Worm (Caenorhabditis elegans) whole organism, L1 larva: ENCODE measurements around the gene F43G6.10.

Source experiments
- Y116A8C.19 ChIP-seq: sonication (generic microtip); optimal IDR thresholded peaks from 2 replicates; lab custom pipeline; 2016; ENCODE audit warnings: missing compliant biosample characterization, missing genetic modification characterization, borderline replicate concordance
- ama-1 ChIP-seq: fragments of 150-350 bp; optimal IDR thresholded peaks from 2 replicates; lab custom pipeline; 2014
- ces-1 ChIP-seq: fragments of 150-350 bp; optimal IDR thresholded peaks from 2 replicates; lab custom pipeline; 2014; ENCODE audit warnings: missing biosample characterization, missing genetic modification reagents, missing genetic modification characterization
- dpl-1 ChIP-seq, 3 experiments: fragments of 150-350 bp in 2 of 3; sonication (generic microtip) in 1 of 3; optimal IDR thresholded peaks; 2 replicates each; lab custom pipeline; 2014 to 2017; ENCODE audit warnings: missing biosample characterization in 3 of 3, missing genetic modification characterization in 3 of 3, missing genetic modification reagents in 3 of 3
- ets-5 ChIP-seq: fragments of 200-800 bp; sonication (Bioruptor generic); IDR thresholded peaks from 2 replicates; pipeline ENCODE4 v1.3.6; 2022; ENCODE audit warnings: missing genetic modification characterization, missing compliant biosample characterization
- fkh-10 ChIP-seq: sonication (generic microtip); optimal IDR thresholded peaks from 2 replicates; lab custom pipeline; 2017; ENCODE audit warnings: missing biosample characterization, missing genetic modification reagents, missing genetic modification characterization
- hlh-17 ChIP-seq: fragments of 200-800 bp; sonication (Bioruptor generic); optimal IDR thresholded peaks from 2 replicates; lab custom pipeline; 2018; ENCODE audit warnings: missing genetic modification characterization, mild to moderate bottlenecking, missing compliant biosample characterization, moderate library complexity, borderline replicate concordance
- hpl-2 ChIP-seq: fragments of 150-350 bp; optimal IDR thresholded peaks from 2 replicates; lab custom pipeline; 2014; ENCODE audit warnings: missing biosample characterization, missing genetic modification reagents, missing genetic modification characterization
- irx-1 ChIP-seq: sonication (generic microtip); optimal IDR thresholded peaks from 2 replicates; lab custom pipeline; 2016; ENCODE audit warnings: missing genetic modification characterization, missing compliant biosample characterization
- mep-1 ChIP-seq: fragments of 150-350 bp; optimal IDR thresholded peaks from 2 replicates; lab custom pipeline; 2014; ENCODE audit warnings: missing biosample characterization, missing genetic modification characterization
- nhr-77 ChIP-seq: fragments of 150-350 bp; optimal IDR thresholded peaks from 2 replicates; lab custom pipeline; 2014; ENCODE audit warnings: missing biosample characterization, missing genetic modification characterization

DNA sequence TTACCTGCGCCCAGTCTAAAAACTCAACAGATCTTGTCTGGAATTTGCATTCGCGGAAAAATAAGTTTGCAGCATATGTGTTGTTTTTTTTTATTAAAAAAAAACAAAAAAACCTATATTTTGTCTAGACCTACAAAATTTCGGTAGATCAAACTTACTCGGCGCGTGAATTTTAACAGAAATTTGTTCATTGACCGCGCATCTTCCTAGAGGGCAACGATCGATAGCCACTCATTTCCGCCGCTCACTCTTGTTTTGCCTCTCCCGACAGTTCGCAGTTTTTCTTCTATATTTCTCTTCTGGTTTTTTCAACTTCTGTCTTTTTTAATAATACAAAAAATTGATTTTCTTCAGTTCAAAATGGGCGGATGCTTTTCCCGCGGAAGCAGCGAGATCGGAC, 1.3 kb downstream of the F43G6.10 start, which contains the start of gene F43G6.7:
- no peak for TF ChIP-seq dpl-1 (GFP tag; optimal IDR thresholded peaks at IDR 0.05; lab: Kevin White, UChicago)
- TF ChIP-seq nhr-77 (tag; lab: Kevin White, UChicago), result no peak
- no peak for TF ChIP-seq hlh-17 (GFP tag; lab: Kevin White, UChicago)
- no peak for TF ChIP-seq ets-5 (GFP tag; lab: Robert Waterston, UW)
- TF ChIP-seq Y116A8C.19 (tag; lab: Kevin White, UChicago), result no peak
- no peak for TF ChIP-seq ama-1 (lab: Kevin White, UChicago)
- TF ChIP-seq irx-1 (tag; lab: Kevin White, UChicago), result no peak
- TF ChIP-seq fkh-10 (GFP tag; lab: Kevin White, UChicago), result no peak
- no peak for TF ChIP-seq mep-1 (tag; lab: Kevin White, UChicago)
- TF ChIP-seq hpl-2 (GFP tag; lab: Kevin White, UChicago), result no peak
- TF ChIP-seq ces-1 (GFP tag; lab: Kevin White, UChicago), result no peak
